Fruit fly (Drosophila melanogaster) whole organism, wandering third instar larva: ENCODE data around the gene mRpL47.
A peak's percentile ranks its signal among the peaks of the same experiment; 100 is the strongest.

ENCODE experiments used
- Abd-B ChIP-seq: fragments of >200 bp; optimal IDR thresholded peaks from 2 replicates; lab custom pipeline; 2017; ENCODE audit warnings: missing biosample characterization, missing genetic modification characterization
- CG32264 ChIP-seq: fragments of 200-800 bp; sonication (Bioruptor generic); optimal IDR thresholded peaks from 2 replicates; lab custom pipeline; 2016; ENCODE audit warnings: missing biosample characterization, missing genetic modification characterization
- CG9705 ChIP-seq: fragments of 200-800 bp; sonication (Bioruptor generic); optimal IDR thresholded peaks from 2 replicates; lab custom pipeline; 2018; ENCODE audit warnings: missing biosample characterization, mild to moderate bottlenecking, missing genetic modification characterization
- CrebA ChIP-seq: fragments of 200-800 bp; sonication (Bioruptor generic); optimal IDR thresholded peaks from 2 replicates; lab custom pipeline; 2016; ENCODE audit warnings: missing biosample characterization, mild to moderate bottlenecking, missing genetic modification characterization, borderline replicate concordance
- Dfd ChIP-seq: fragments of >200 bp; optimal IDR thresholded peaks from 2 replicates; lab custom pipeline; 2017; ENCODE audit warnings: missing biosample characterization, missing genetic modification characterization
- Dif ChIP-seq: fragments of 200-275, 200-300 bp; sonication (Bioruptor generic); optimal IDR thresholded peaks from 2 replicates; lab custom pipeline; 2018; ENCODE audit warnings: missing biosample characterization, missing genetic modification characterization; ENCODE audit not compliant: partially characterized antibody
- GATAd ChIP-seq: sonication (Bioruptor generic); optimal IDR thresholded peaks from 2 replicates; lab custom pipeline; 2016; ENCODE audit warnings: missing biosample characterization, missing genetic modification characterization
- HLH106 ChIP-seq: fragments of 200-800 bp; optimal IDR thresholded peaks from 3 replicates; lab custom pipeline; 2019; ENCODE audit warnings: missing biosample characterization, mild to moderate bottlenecking, missing genetic modification characterization, moderate library complexity
- Hnf4 ChIP-seq: fragments of 200-800 bp; sonication (Bioruptor generic); optimal IDR thresholded peaks from 2 replicates; lab custom pipeline; 2016; ENCODE audit warnings: missing biosample characterization, mild to moderate bottlenecking, missing genetic modification characterization
- Hr78 ChIP-seq: fragments of >200 bp; optimal IDR thresholded peaks from 2 replicates; lab custom pipeline; 2017; ENCODE audit warnings: missing biosample characterization, missing genetic modification characterization
- Hr83 ChIP-seq: fragments of 200-300 bp; sonication (Bioruptor generic); optimal IDR thresholded peaks from 2 replicates; lab custom pipeline; 2016; ENCODE audit warnings: missing biosample characterization, mild to moderate bottlenecking, missing genetic modification characterization, moderate library complexity; ENCODE audit not compliant: poor library complexity, severe bottlenecking
- Jra ChIP-seq: sonication (Bioruptor generic); optimal IDR thresholded peaks from 2 replicates; lab custom pipeline; 2016; ENCODE audit warnings: missing biosample characterization, missing genetic modification characterization
- Mio ChIP-seq: sonication (Bioruptor generic); optimal IDR thresholded peaks from 2 replicates; lab custom pipeline; 2016; ENCODE audit warnings: missing biosample characterization, missing genetic modification characterization
- Myc ChIP-seq: fragments of >200 bp; optimal IDR thresholded peaks from 2 replicates; lab custom pipeline; 2017
- N ChIP-seq: fragments of >200 bp; optimal IDR thresholded peaks from 2 replicates; lab custom pipeline; 2018; ENCODE audit warnings: missing biosample characterization, missing external identifiers, missing genetic modification characterization
- OdsH ChIP-seq: fragments of 200-800 bp; sonication (Bioruptor generic); optimal IDR thresholded peaks from 2 replicates; lab custom pipeline; 2016; ENCODE audit warnings: missing biosample characterization, mild to moderate bottlenecking, missing genetic modification characterization
- Rel ChIP-seq, 2 experiments: fragments of 200-800 bp; sonication (Bioruptor generic) in 1 of 2; optimal IDR thresholded peaks; 2 replicates in 1 of 2; 3 replicates in 1 of 2; lab custom pipeline; 2016 to 2019; ENCODE audit warnings: mild to moderate bottlenecking in 2 of 2, missing biosample characterization in 2 of 2, missing genetic modification characterization in 2 of 2, moderate library complexity in 1 of 2
- Sp1 ChIP-seq: fragments of 200-800 bp; sonication (Bioruptor generic); optimal IDR thresholded peaks from 3 replicates; lab custom pipeline; 2019; ENCODE audit warnings: missing biosample characterization, mild to moderate bottlenecking, missing genetic modification characterization, moderate library complexity
- Vsx2 ChIP-seq: fragments of 200-300, 225-300 bp; sonication (Bioruptor generic); optimal IDR thresholded peaks from 2 replicates; lab custom pipeline; 2018; ENCODE audit warnings: missing biosample characterization, missing genetic modification characterization; ENCODE audit not compliant: partially characterized antibody
- br ChIP-seq: fragments of 200-800 bp; sonication (Bioruptor generic); optimal IDR thresholded peaks from 2 replicates; lab custom pipeline; 2016; ENCODE audit warnings: missing biosample characterization, missing genetic modification characterization
- brk ChIP-seq: fragments of 200-800 bp; sonication (Bioruptor generic); optimal IDR thresholded peaks from 2 replicates; lab custom pipeline; 2016; ENCODE audit warnings: missing biosample characterization, mild to moderate bottlenecking, missing genetic modification characterization
- dl ChIP-seq, 2 experiments: fragments of 175-275, 200-275 bp in 1 of 2; fragments of 200-275 bp in 1 of 2; sonication (Bioruptor generic); optimal IDR thresholded peaks; lab custom pipeline; 2018; ENCODE audit warnings: mild to moderate bottlenecking in 2 of 2, missing biosample characterization in 2 of 2, missing genetic modification characterization in 2 of 2, moderate library complexity in 2 of 2; ENCODE audit not compliant: partially characterized antibody in 2 of 2, insufficient read depth in 1 of 2
- dmrt93B ChIP-seq: fragments of 200-800 bp; sonication (Bioruptor generic); optimal IDR thresholded peaks from 2 replicates; lab custom pipeline; 2018; ENCODE audit warnings: missing biosample characterization, mild to moderate bottlenecking, missing genetic modification characterization
- dsf ChIP-seq: sonication (Bioruptor generic); optimal IDR thresholded peaks from 2 replicates; lab custom pipeline; 2016; ENCODE audit warnings: missing biosample characterization, missing genetic modification characterization, borderline replicate concordance
- ey ChIP-seq: fragments of 200-800 bp; sonication (Bioruptor generic); optimal IDR thresholded peaks from 2 replicates; lab custom pipeline; 2016; ENCODE audit warnings: missing biosample characterization, missing genetic modification characterization
- foxo ChIP-seq, 2 experiments: fragments of 200-800 bp; sonication (Bioruptor generic); optimal IDR thresholded peaks; 2 replicates in 1 of 2; 3 replicates in 1 of 2; lab custom pipeline; 2016 to 2017; ENCODE audit warnings: missing biosample characterization in 2 of 2, missing genetic modification characterization in 2 of 2
- fru ChIP-seq: fragments of 200-800 bp; sonication (Bioruptor generic); optimal IDR thresholded peaks from 3 replicates; lab custom pipeline; 2016; ENCODE audit warnings: missing biosample characterization, mild to moderate bottlenecking, missing genetic modification characterization
- h ChIP-seq: fragments of 200-800 bp; sonication (Bioruptor generic); optimal IDR thresholded peaks from 3 replicates; lab custom pipeline; 2016; ENCODE audit warnings: missing biosample characterization, mild to moderate bottlenecking, missing genetic modification characterization
- jim ChIP-seq: fragments of 175-275, 200-325 bp; sonication (Bioruptor generic); optimal IDR thresholded peaks from 2 replicates; lab custom pipeline; 2016; ENCODE audit warnings: missing biosample characterization, mild to moderate bottlenecking, missing genetic modification characterization
- lola ChIP-seq: fragments of >200 bp; optimal IDR thresholded peaks from 2 replicates; lab custom pipeline; 2017; ENCODE audit warnings: missing biosample characterization, missing genetic modification characterization
- pan ChIP-seq: fragments of >200 bp; optimal IDR thresholded peaks from 2 replicates; lab custom pipeline; 2017
- psq ChIP-seq: fragments of 200-800 bp; sonication (Bioruptor generic); optimal IDR thresholded peaks from 3 replicates; lab custom pipeline; 2017; ENCODE audit warnings: missing biosample characterization, mild to moderate bottlenecking, missing genetic modification characterization, moderate library complexity
- rgr ChIP-seq: fragments of 200-800 bp; sonication (Bioruptor generic); optimal IDR thresholded peaks from 3 replicates; lab custom pipeline; 2016; ENCODE audit warnings: missing biosample characterization, mild to moderate bottlenecking, missing genetic modification characterization
- sage ChIP-seq: fragments of 200-800 bp; sonication (Bioruptor generic); optimal IDR thresholded peaks from 2 replicates; lab custom pipeline; 2016; ENCODE audit warnings: missing biosample characterization, mild to moderate bottlenecking, missing genetic modification characterization
- sv ChIP-seq: fragments of 200-800 bp; sonication (Bioruptor generic); optimal IDR thresholded peaks from 3 replicates; lab custom pipeline; 2016; ENCODE audit warnings: missing biosample characterization, missing genetic modification characterization
- tai ChIP-seq: sonication (Bioruptor generic); optimal IDR thresholded peaks from 2 replicates; lab custom pipeline; 2016; ENCODE audit warnings: missing biosample characterization, missing genetic modification characterization
- usp ChIP-seq: fragments of >200 bp; optimal IDR thresholded peaks from 2 replicates; lab custom pipeline; 2017; ENCODE audit warnings: missing biosample characterization, missing genetic modification characterization
- woc ChIP-seq: sonication (Bioruptor generic); optimal IDR thresholded peaks from 2 replicates; lab custom pipeline; 2016; ENCODE audit warnings: missing biosample characterization, mild to moderate bottlenecking, missing genetic modification characterization

mRpL47 gene

dm6 chr3R:9550265-9551012 is 34.7 kb upstream of the mRpL47 start:
- TF ChIP-seq Dif (GFP tag; lab: Kevin White, UChicago), result peak; percentile 100
- peak; percentile 10 for TF ChIP-seq rgr (GFP tag; lab: Kevin White, UChicago)
- TF ChIP-seq sage, result peak; percentile 66
- TF ChIP-seq Myc, result no peak
- no peak for TF ChIP-seq Hr78 (GFP tag; lab: Kevin White, UChicago)
- TF ChIP-seq usp (GFP tag; lab: Kevin White, UChicago), result no peak
- TF ChIP-seq psq (GFP tag; lab: Kevin White, UChicago), result no peak
- peak; percentile 16 for TF ChIP-seq CG32264
- TF ChIP-seq pan (lab: Kevin White, UChicago), result no peak
- TF ChIP-seq Vsx2 (GFP tag; lab: Kevin White, UChicago), result peak; percentile 98
- TF ChIP-seq Rel (GFP tag; optimal IDR thresholded peaks at IDR 0.05; lab: Kevin White, UChicago), result peak; percentile 64
- TF ChIP-seq Rel (tag; optimal IDR thresholded peaks at IDR 0.05; lab: Kevin White, UChicago), result no peak
- no peak for TF ChIP-seq woc (GFP tag; lab: Kevin White, UChicago)
- TF ChIP-seq sv (GFP tag; lab: Kevin White, UChicago), result no peak
- no peak for TF ChIP-seq ey (GFP tag; lab: Kevin White, UChicago)
- TF ChIP-seq HLH106, result no peak
- no peak for TF ChIP-seq Mio (GFP tag; lab: Kevin White, UChicago)
- TF ChIP-seq dsf (GFP tag; lab: Kevin White, UChicago), result no peak
- no peak for TF ChIP-seq Sp1
- TF ChIP-seq brk (GFP tag; lab: Kevin White, UChicago), result peak; percentile 24
- TF ChIP-seq Abd-B (GFP tag; lab: Kevin White, UChicago), result no peak
- no peak for TF ChIP-seq fru
- no peak for TF ChIP-seq GATAd (GFP tag; lab: Kevin White, UChicago)
- peak; percentile 91 for TF ChIP-seq Hr83 (GFP tag; lab: Kevin White, UChicago)
- TF ChIP-seq Dfd, result no peak
- peak; percentile 31 for TF ChIP-seq Jra (GFP tag; lab: Kevin White, UChicago)
- no peak for TF ChIP-seq lola (GFP tag; lab: Kevin White, UChicago)
- peak; percentile 99 for TF ChIP-seq dl (GFP tag; optimal IDR thresholded peaks at IDR 0.05; lab: Kevin White, UChicago; ENCODE audit: insufficient read depth in 1 of 2, partially characterized antibody in 2 of 2)
- TF ChIP-seq br, result peak; percentile 26
- TF ChIP-seq tai (GFP tag; lab: Kevin White, UChicago), result no peak
- no peak for TF ChIP-seq CrebA (GFP tag; lab: Kevin White, UChicago)
- no peak for TF ChIP-seq CG9705 (GFP tag; lab: Kevin White, UChicago)
- no peak for TF ChIP-seq foxo (GFP tag; optimal IDR thresholded peaks at IDR 0.05; lab: Kevin White, UChicago)
- TF ChIP-seq jim (GFP tag; lab: Kevin White, UChicago), result no peak
- peak; percentile 56 for TF ChIP-seq N (GFP tag; lab: Kevin White, UChicago)
- TF ChIP-seq OdsH, result peak; percentile 23
- TF ChIP-seq h, result peak; percentile 30
- TF ChIP-seq dmrt93B, result no peak
- peak; percentile 70 for TF ChIP-seq Hnf4 (GFP tag; lab: Kevin White, UChicago)

dm6 chr3R:9548769-9549168 is 33.1 kb upstream of the mRpL47 start:
- TF ChIP-seq OdsH (no peak), Vsx2 (GFP tag; lab: Kevin White, UChicago) (no peak), dmrt93B (no peak), Dfd (no peak), N (GFP tag; lab: Kevin White, UChicago) (no peak), woc (GFP tag; lab: Kevin White, UChicago) (no peak), br (no peak), rgr (GFP tag; lab: Kevin White, UChicago) (no peak), HLH106 (no peak), CG9705 (GFP tag; lab: Kevin White, UChicago) (no peak), sv (GFP tag; lab: Kevin White, UChicago) (no peak), tai (GFP tag; lab: Kevin White, UChicago) (no peak), Hr78 (GFP tag; lab: Kevin White, UChicago) (no peak)
